Worm (Caenorhabditis elegans): ENCODE results near the gene C10E2.1.

DNA sequence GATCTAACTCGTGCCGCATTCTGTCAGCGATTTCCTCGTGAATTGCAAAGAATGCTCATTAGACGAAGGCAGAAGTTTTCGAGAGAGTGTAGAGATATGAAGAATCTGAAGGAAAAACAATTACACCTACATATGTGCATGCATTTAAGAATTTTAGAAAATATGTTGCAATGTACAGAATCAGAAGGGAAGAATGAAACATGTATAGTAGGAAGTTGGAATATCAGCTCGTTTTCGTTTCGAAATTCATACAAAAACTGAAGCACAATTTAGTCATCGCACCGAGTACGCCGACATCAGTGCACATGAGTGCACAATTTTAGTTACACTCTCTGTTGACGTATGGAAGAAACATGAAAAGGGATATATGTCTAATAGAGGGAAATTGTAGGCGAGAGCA is 8.2 kb upstream of the C10E2.1 start, which contains the start of gene C10E2.5:
- TF ChIP-seq rnt-1 (tag; optimal IDR thresholded peaks at IDR 0.05) (no peak), pag-3 (tag; optimal IDR thresholded peaks at IDR 0.05; ENCODE audit: borderline replicate concordance) (no peak), fkh-10 (GFP tag; optimal IDR thresholded peaks at IDR 0.05) (no peak), ama-1 (optimal IDR thresholded peaks at IDR 0.05) (no peak), ceh-19 (GFP tag; optimal IDR thresholded peaks at IDR 0.05) (no peak), odd-2 (tag; optimal IDR thresholded peaks at IDR 0.05) (no peak), dve-1 (tag; optimal IDR thresholded peaks at IDR 0.05) (no peak), tbx-7 (tag; optimal IDR thresholded peaks at IDR 0.05) (no peak), npax-4 (tag; optimal IDR thresholded peaks at IDR 0.05) (no peak), eyg-1 (tag; optimal IDR thresholded peaks at IDR 0.05) (no peak), ceh-6 (GFP tag; optimal IDR thresholded peaks at IDR 0.05) (no peak), unc-3 (GFP tag; conservative IDR thresholded peaks at IDR 0.05) (no peak), unc-3 (tag; optimal IDR thresholded peaks at IDR 0.05) (no peak), unc-42 (tag; optimal IDR thresholded peaks at IDR 0.05) (no peak)
